Fruit fly (Drosophila melanogaster): Measurements from ENCODE around the gene Cpr64Ac.

The Cpr64Ac gene

dm6 chr3L:4215079-4215478 lies 2.4 kb upstream of the Cpr64Ac start, which contains the start of gene Cpr64Ad:
Gene Cpr64Ad (plus strand): TSS chr3L:4215379.
- TF ChIP-seq vvl (GFP tag; IDR thresholded peaks at IDR 0.05) (0 out of 2 replicates have a peak, but pooled peaks have one; percentile 20), Ets65A (GFP tag) (peak; percentile 47), CG4360 (GFP tag; IDR thresholded peaks at IDR 0.05) (no peak)

dm6 chr3L:4211440-4211839 lies 1.3 kb downstream of the Cpr64Ac start, which contains the start of gene Cpr64Ab:
Gene Cpr64Ab (minus strand): TSS chr3L:4211540.
- no peak for TF ChIP-seq Sin3A (optimal IDR thresholded peaks at IDR 0.05)
- TF ChIP-seq fd3F (GFP tag; optimal IDR thresholded peaks at IDR 0.05): no peak
- TF ChIP-seq lilli (GFP tag; optimal IDR thresholded peaks at IDR 0.05): no peak
- TF ChIP-seq pb (GFP tag; optimal IDR thresholded peaks at IDR 0.05): no peak
- TF ChIP-seq Max (GFP tag; optimal IDR thresholded peaks at IDR 0.05): no peak
- no peak for TF ChIP-seq H2.0 (GFP tag; IDR thresholded peaks at IDR 0.05)
- no peak for TF ChIP-seq CG10366 (GFP tag; IDR thresholded peaks at IDR 0.05)
- no peak for TF ChIP-seq lmd (GFP tag; IDR thresholded peaks at IDR 0.05)

dm6 chr3L:4209731-4210130 lies 3.0 kb downstream of the Cpr64Ac start:
- 0 out of 3 replicates have a peak, but pooled peaks have one; percentile 36 for TF ChIP-seq croc (GFP tag; conservative IDR thresholded peaks at IDR 0.05)
- TF ChIP-seq vnd (GFP tag; IDR thresholded peaks at IDR 0.05; ENCODE audit: partially characterized antibody): no peak
- TF ChIP-seq Rx (GFP tag; IDR thresholded peaks at IDR 0.05): 0 out of 2 replicates have a peak, but pooled peaks have one; percentile 35
- TF ChIP-seq CG8281 (tag; optimal IDR thresholded peaks at IDR 0.05): no peak
- TF ChIP-seq CG11695 (GFP tag; IDR thresholded peaks at IDR 0.05): 0 out of 3 replicates have a peak, but pooled peaks have one; percentile 7
- TF ChIP-seq tgo (GFP tag; IDR thresholded peaks at IDR 0.05): 0 out of 3 replicates have a peak, but pooled peaks have one; percentile 26
- peak; percentile 58 for TF ChIP-seq ara (GFP tag; IDR thresholded peaks at IDR 0.05)
- no peak for TF ChIP-seq hkb (optimal IDR thresholded peaks at IDR 0.05)
- 0 out of 2 replicates have a peak, but pooled peaks have one; percentile 11 for TF ChIP-seq hkb (GFP tag; IDR thresholded peaks at IDR 0.05)
- TF ChIP-seq dmrt99B (tag; optimal IDR thresholded peaks at IDR 0.05): peak; percentile 48
- TF ChIP-seq CG15696 (tag; optimal IDR thresholded peaks at IDR 0.05): peak; percentile 20
- no peak for TF ChIP-seq mirr (GFP tag; optimal IDR thresholded peaks at IDR 0.05)
- TF ChIP-seq ase (GFP tag; IDR thresholded peaks at IDR 0.05): peak; percentile 49; the same call in 1 of the 3 replicates
- no peak for TF ChIP-seq CG11560 (tag; IDR thresholded peaks at IDR 0.05)
- TF ChIP-seq Dll (GFP tag; IDR thresholded peaks at IDR 0.05; ENCODE audit: partially characterized antibody): no peak
- TF ChIP-seq CG11504 (tag; optimal IDR thresholded peaks at IDR 0.05): no peak
- TF ChIP-seq dysf (GFP tag; IDR thresholded peaks at IDR 0.05): 0 out of 3 replicates have a peak, but pooled peaks have one; percentile 26
- peak; percentile 42 for TF ChIP-seq phol (tag; optimal IDR thresholded peaks at IDR 0.05)
- no peak for TF ChIP-seq Med (GFP tag)
- peak; percentile 23; the same call in 1 of the 2 replicates for TF ChIP-seq Ptx1 (GFP tag; IDR thresholded peaks at IDR 0.05)
- TF ChIP-seq fd96Cb (tag; optimal IDR thresholded peaks at IDR 0.05): peak; percentile 40
- peak; percentile 23 for TF ChIP-seq CG14710 (tag; optimal IDR thresholded peaks at IDR 0.05)
- TF ChIP-seq CG31441 (GFP tag; IDR thresholded peaks at IDR 0.05): peak; percentile 47
- TF ChIP-seq CG4404 (GFP tag; IDR thresholded peaks at IDR 0.05): 0 out of 2 replicates have a peak, but pooled peaks have one; percentile 18
- TF ChIP-seq CG2712 (tag; optimal IDR thresholded peaks at IDR 0.05): peak; percentile 62
- peak; percentile 5 for TF ChIP-seq CG4424 (GFP tag; optimal IDR thresholded peaks at IDR 0.05)
- TF ChIP-seq Six4 (GFP tag; optimal IDR thresholded peaks at IDR 0.05): peak; percentile 11
- peak; percentile 35 for TF ChIP-seq tap (tag; optimal IDR thresholded peaks at IDR 0.05)
- no peak for TF ChIP-seq CG10321 (GFP tag; IDR thresholded peaks at IDR 0.05)
- TF ChIP-seq zen (tag; optimal IDR thresholded peaks at IDR 0.05): peak; percentile 60
- TF ChIP-seq CG17359 (tag; optimal IDR thresholded peaks at IDR 0.05): peak; percentile 34
- TF ChIP-seq Drgx (GFP tag; IDR thresholded peaks at IDR 0.05): peak; percentile 74
- peak; percentile 12; the same call in 1 of the 2 replicates for TF ChIP-seq sob (GFP tag; IDR thresholded peaks at IDR 0.05)
- TF ChIP-seq CG4730 (GFP tag; IDR thresholded peaks at IDR 0.05): 0 out of 2 replicates have a peak, but pooled peaks have one; percentile 18
- TF ChIP-seq prd (optimal IDR thresholded peaks at IDR 0.05): no peak
- TF ChIP-seq prd (GFP tag; IDR thresholded peaks at IDR 0.05): peak; percentile 68; the same call in 2 of the 3 replicates
- no peak for TF ChIP-seq toy (GFP tag; IDR thresholded peaks at IDR 0.05)
- no peak for TF ChIP-seq ci (GFP tag; IDR thresholded peaks at IDR 0.05)

Measured in whole organism, embryonic.